Worm (Caenorhabditis elegans) whole organism, late embryonic: ENCODE results near the gene srt-7.

ENCODE experiments used
- pha-4 ChIP-seq: fragments of 150-350 bp; optimal IDR thresholded peaks from 2 replicates; lab custom pipeline; 2018; ENCODE audit warnings: missing biosample characterization, missing genetic modification reagents, missing genetic modification characterization
- syd-9 ChIP-seq: sonication (generic microtip); optimal IDR thresholded peaks from 2 replicates; lab custom pipeline; 2016; ENCODE audit warnings: mild to moderate bottlenecking, missing genetic modification characterization, moderate library complexity, missing compliant biosample characterization

- TF ChIP-seq syd-9 (tag; lab: Kevin White, UChicago) (no peak), pha-4 (tag; lab: Kevin White, UChicago) (no peak)
Measured at ce11 chrV:3094351-3094750, 12.8 kb downstream of the srt-7 start, which contains the start of gene cyp-33C9.
